Worm (Caenorhabditis elegans) whole organism, mixed stage, embryonic: ENCODE data around the gene arg-1.

Experiments
- lin-32 ChIP-seq: fragments of 200-800 bp; sonication (Bioruptor generic); optimal IDR thresholded peaks from 2 replicates; lab custom pipeline; 2018; ENCODE audit warnings: mild to moderate bottlenecking, missing genetic modification characterization, missing compliant biosample characterization
- mab-5 ChIP-seq: fragments of 150-350 bp; optimal IDR thresholded peaks from 2 replicates; lab custom pipeline; 2014; ENCODE audit warnings: missing biosample characterization, missing genetic modification characterization
- mls-2 ChIP-seq: sonication (generic microtip); optimal IDR thresholded peaks from 2 replicates; lab custom pipeline; 2016; ENCODE audit warnings: mild to moderate bottlenecking, missing genetic modification characterization, moderate library complexity, missing compliant biosample characterization
- unc-39 ChIP-seq: fragments of 150-350 bp; optimal IDR thresholded peaks from 2 replicates; lab custom pipeline; 2014; ENCODE audit warnings: missing biosample characterization, missing genetic modification characterization
- ztf-11 ChIP-seq: fragments of 150-350 bp; optimal IDR thresholded peaks from 2 replicates; lab custom pipeline; 2014; ENCODE audit warnings: missing biosample characterization, missing genetic modification characterization

- TF ChIP-seq lin-32 (GFP tag; lab: Kevin White, UChicago): no peak
- no peak for TF ChIP-seq ztf-11 (tag; lab: Kevin White, UChicago)
- TF ChIP-seq unc-39 (tag; lab: Kevin White, UChicago): no peak
- no peak for TF ChIP-seq mab-5
- TF ChIP-seq mls-2 (tag; lab: Kevin White, UChicago): no peak
These were observed 8.7 kb upstream of the arg-1 start, which contains the start of gene elc-2 for ce11 chrX:1777988-1778387.
